Fruit fly (Drosophila melanogaster) whole organism, prepupa: ENCODE data around the gene GlcAT-S.
A peak's percentile ranks its signal among the peaks of the same experiment; 100 is the strongest.

ENCODE experiments used
- Blimp-1 ChIP-seq: fragments of 200-800 bp; sonication (Bioruptor generic); optimal IDR thresholded peaks from 3 replicates; lab custom pipeline; 2017; ENCODE audit warnings: missing biosample characterization, missing genetic modification characterization, mild to moderate bottlenecking, moderate library complexity, missing genetic modification reagents
- CG10631 ChIP-seq: fragments of 200-800 bp; sonication (Bioruptor generic); optimal IDR thresholded peaks from 2 replicates; lab custom pipeline; 2016; ENCODE audit warnings: missing biosample characterization, missing genetic modification characterization
- CG10669 ChIP-seq: fragments of 200-800 bp; sonication (Bioruptor generic); optimal IDR thresholded peaks from 3 replicates; lab custom pipeline; 2018; ENCODE audit warnings: missing biosample characterization, mild to moderate bottlenecking, missing genetic modification characterization, moderate library complexity
- CG11294 ChIP-seq: fragments of 200-800 bp; sonication (Bioruptor generic); IDR thresholded peaks from 2 replicates; pipeline ENCODE4 v1.3.6; 2022; ENCODE audit warnings: missing biosample characterization, missing genetic modification characterization
- CG11762 ChIP-seq: fragments of 200-800 bp; sonication (Bioruptor generic); optimal IDR thresholded peaks from 3 replicates; lab custom pipeline; 2016; ENCODE audit warnings: missing biosample characterization, missing genetic modification characterization; ENCODE audit not compliant: insufficient read depth
- CG11902 ChIP-seq: fragments of 200-800 bp; sonication (Bioruptor generic); optimal IDR thresholded peaks from 3 replicates; lab custom pipeline; 2016; ENCODE audit warnings: missing biosample characterization, missing genetic modification characterization
- CG15336 ChIP-seq: fragments of 200-800 bp; sonication (Bioruptor generic); IDR thresholded peaks from 2 replicates; pipeline ENCODE4 v1.3.6; 2022; ENCODE audit warnings: missing biosample characterization, missing genetic modification characterization
- CG1621 ChIP-seq: fragments of 200-800 bp; sonication (Bioruptor generic); optimal IDR thresholded peaks from 3 replicates; lab custom pipeline; 2018; ENCODE audit warnings: missing biosample characterization, mild to moderate bottlenecking, missing genetic modification characterization
- CG3032 ChIP-seq: fragments of 200-800 bp; optimal IDR thresholded peaks from 2 replicates; lab custom pipeline; 2019; ENCODE audit warnings: missing biosample characterization, mild to moderate bottlenecking, missing genetic modification characterization, moderate library complexity
- CG31627 ChIP-seq: fragments of 200-800 bp; sonication (Bioruptor generic); optimal IDR thresholded peaks from 3 replicates; lab custom pipeline; 2016; ENCODE audit warnings: missing biosample characterization, missing genetic modification characterization
- CG32006 ChIP-seq: fragments of 200-800 bp; sonication (Bioruptor generic); optimal IDR thresholded peaks from 3 replicates; lab custom pipeline; 2017; ENCODE audit warnings: missing biosample characterization, mild to moderate bottlenecking, missing genetic modification characterization
- CG34406 ChIP-seq: fragments of 200-800 bp; sonication (Bioruptor generic); optimal IDR thresholded peaks from 3 replicates; lab custom pipeline; 2016; ENCODE audit warnings: missing biosample characterization, missing genetic modification characterization
- CG4318 ChIP-seq: fragments of 200-800 bp; sonication (Bioruptor generic); optimal IDR thresholded peaks from 3 replicates; lab custom pipeline; 2017; ENCODE audit warnings: missing biosample characterization, mild to moderate bottlenecking, missing genetic modification characterization
- CG6163 ChIP-seq: fragments of 200-800 bp; sonication (Bioruptor generic); IDR thresholded peaks from 3 replicates; pipeline ENCODE4 v1.3.6; 2022; ENCODE audit warnings: missing biosample characterization, missing genetic modification characterization
- CG6276 ChIP-seq: fragments of 200-800 bp; sonication (Bioruptor generic); optimal IDR thresholded peaks from 2 replicates; lab custom pipeline; 2017; ENCODE audit warnings: missing biosample characterization, mild to moderate bottlenecking, missing genetic modification characterization
- CG6792 ChIP-seq: fragments of 200-800 bp; sonication (Bioruptor generic); optimal IDR thresholded peaks from 3 replicates; lab custom pipeline; 2016; ENCODE audit warnings: missing biosample characterization, missing genetic modification characterization
- CG6808 ChIP-seq: fragments of 200-800 bp; sonication (Bioruptor generic); optimal IDR thresholded peaks from 3 replicates; lab custom pipeline; 2017; ENCODE audit warnings: missing biosample characterization, missing genetic modification characterization, mild to moderate bottlenecking, moderate library complexity, missing genetic modification reagents
- CG6854 ChIP-seq: fragments of 200-800 bp; sonication (Bioruptor generic); optimal IDR thresholded peaks from 2 replicates; lab custom pipeline; 2017; ENCODE audit warnings: missing biosample characterization, mild to moderate bottlenecking, missing genetic modification characterization
- CG7368 ChIP-seq: fragments of 200-800 bp; sonication (Bioruptor generic); optimal IDR thresholded peaks from 3 replicates; lab custom pipeline; 2016; ENCODE audit warnings: missing biosample characterization, missing genetic modification characterization
- CG8119 ChIP-seq: fragments of 200-800 bp; sonication (Bioruptor generic); IDR thresholded peaks from 3 replicates; pipeline ENCODE4 v1.3.6; 2022; ENCODE audit warnings: missing biosample characterization, missing genetic modification characterization
- CG8632 ChIP-seq: fragments of 200-800 bp; sonication (Bioruptor generic); optimal IDR thresholded peaks from 3 replicates; lab custom pipeline; 2016; ENCODE audit warnings: missing biosample characterization, missing genetic modification characterization
- Eip75B ChIP-seq: fragments of 200-800 bp; sonication (Bioruptor generic); optimal IDR thresholded peaks from 3 replicates; lab custom pipeline; 2016; ENCODE audit warnings: missing biosample characterization, missing genetic modification characterization
- Eip78C ChIP-seq: fragments of 200-800 bp; sonication (Bioruptor generic); peaks from one replicate; lab custom pipeline; 2016; ENCODE audit warnings: missing biosample characterization, missing genetic modification characterization
- Eip93F ChIP-seq: fragments of 200-800 bp; sonication (Bioruptor generic); optimal IDR thresholded peaks from 2 replicates; lab custom pipeline; 2016; ENCODE audit warnings: missing biosample characterization, mild to moderate bottlenecking, missing genetic modification characterization
- Ets21C ChIP-seq: fragments of 200-800 bp; sonication (Bioruptor generic); optimal IDR thresholded peaks from 3 replicates; lab custom pipeline; 2016; ENCODE audit warnings: missing biosample characterization, missing genetic modification characterization
- Ets96B ChIP-seq: fragments of 200-800 bp; optimal IDR thresholded peaks from 2 replicates; lab custom pipeline; 2019; ENCODE audit warnings: missing biosample characterization, mild to moderate bottlenecking, missing genetic modification characterization, moderate library complexity
- Gug ChIP-seq: fragments of 200-800 bp; sonication (Bioruptor generic); IDR thresholded peaks from 2 replicates; pipeline ENCODE4 v1.3.6; 2022; ENCODE audit warnings: missing biosample characterization, missing genetic modification characterization
- Hr39 ChIP-seq: fragments of 200-800 bp; sonication (Bioruptor generic); optimal IDR thresholded peaks from 2 replicates; lab custom pipeline; 2016; ENCODE audit warnings: missing biosample characterization, missing genetic modification characterization
- Hr4 ChIP-seq: fragments of 200-800 bp; sonication (Bioruptor generic); optimal IDR thresholded peaks from 3 replicates; lab custom pipeline; 2016; ENCODE audit warnings: missing biosample characterization, missing genetic modification characterization
- Lpt ChIP-seq: fragments of 200-800 bp; sonication (Bioruptor generic); optimal IDR thresholded peaks from 3 replicates; lab custom pipeline; 2016; ENCODE audit warnings: missing biosample characterization, missing genetic modification characterization
- OdsH ChIP-seq: fragments of 200-800 bp; sonication (Bioruptor generic); optimal IDR thresholded peaks from 3 replicates; lab custom pipeline; 2016; ENCODE audit warnings: missing biosample characterization, missing genetic modification characterization
- Smox ChIP-seq: fragments of 200-800 bp; sonication (Bioruptor generic); optimal IDR thresholded peaks from 3 replicates; lab custom pipeline; 2016; ENCODE audit warnings: missing biosample characterization, missing genetic modification characterization
- Sox102F ChIP-seq: fragments of 200-800 bp; sonication (Bioruptor generic); optimal IDR thresholded peaks from 2 replicates; lab custom pipeline; 2016; ENCODE audit warnings: missing biosample characterization, mild to moderate bottlenecking, missing genetic modification characterization
- Sox14 ChIP-seq: fragments of 200-800 bp; sonication (Bioruptor generic); optimal IDR thresholded peaks from 3 replicates; lab custom pipeline; 2016; ENCODE audit warnings: missing biosample characterization, missing genetic modification characterization
- Sox15 ChIP-seq: fragments of 200-800 bp; sonication (Bioruptor generic); optimal IDR thresholded peaks from 3 replicates; lab custom pipeline; 2016; ENCODE audit warnings: missing biosample characterization, missing genetic modification characterization
- achi ChIP-seq: fragments of 200-800 bp; sonication (Bioruptor generic); optimal IDR thresholded peaks from 3 replicates; lab custom pipeline; 2016; ENCODE audit warnings: missing biosample characterization, missing genetic modification characterization
- dac ChIP-seq: fragments of 200-800 bp; sonication (Bioruptor generic); optimal IDR thresholded peaks from 2 replicates; lab custom pipeline; 2017; ENCODE audit warnings: missing biosample characterization, mild to moderate bottlenecking, missing genetic modification characterization
- eg ChIP-seq: fragments of 200-800 bp; sonication (Bioruptor generic); IDR thresholded peaks from 3 replicates; pipeline ENCODE4 v1.3.6; 2022; ENCODE audit warnings: missing biosample characterization, missing genetic modification characterization
- esn ChIP-seq: fragments of 200-800 bp; sonication (Bioruptor generic); optimal IDR thresholded peaks from 2 replicates; lab custom pipeline; 2016; ENCODE audit warnings: missing biosample characterization, mild to moderate bottlenecking, missing genetic modification characterization, moderate library complexity
- lz ChIP-seq: fragments of 200-800 bp; sonication (Bioruptor generic); optimal IDR thresholded peaks from 3 replicates; lab custom pipeline; 2016; ENCODE audit warnings: missing biosample characterization, missing genetic modification characterization
- pdm3 ChIP-seq: fragments of 200-800 bp; sonication (Bioruptor generic); optimal IDR thresholded peaks from 3 replicates; lab custom pipeline; 2016; ENCODE audit warnings: missing biosample characterization, missing genetic modification characterization
- spab ChIP-seq: fragments of 200-800 bp; sonication (Bioruptor generic); optimal IDR thresholded peaks from 2 replicates; lab custom pipeline; 2017; ENCODE audit warnings: missing biosample characterization, mild to moderate bottlenecking, missing genetic modification characterization, missing genetic modification reagents
- ss ChIP-seq, 2 experiments: fragments of 200-800 bp; sonication (Bioruptor generic); optimal IDR thresholded peaks; 2 replicates in 1 of 2; 3 replicates in 1 of 2; lab custom pipeline; 2017 to 2018; ENCODE audit warnings: mild to moderate bottlenecking in 2 of 2, missing biosample characterization in 2 of 2, missing genetic modification characterization in 2 of 2, moderate library complexity in 1 of 2
- topi ChIP-seq: fragments of 200-800 bp; sonication (Bioruptor generic); optimal IDR thresholded peaks from 3 replicates; lab custom pipeline; 2016; ENCODE audit warnings: missing biosample characterization, missing genetic modification characterization
- vri ChIP-seq: fragments of 200-800 bp; sonication (Bioruptor generic); optimal IDR thresholded peaks from 3 replicates; lab custom pipeline; 2016; ENCODE audit warnings: missing biosample characterization, mild to moderate bottlenecking, missing genetic modification characterization

GlcAT-S gene

DNA sequence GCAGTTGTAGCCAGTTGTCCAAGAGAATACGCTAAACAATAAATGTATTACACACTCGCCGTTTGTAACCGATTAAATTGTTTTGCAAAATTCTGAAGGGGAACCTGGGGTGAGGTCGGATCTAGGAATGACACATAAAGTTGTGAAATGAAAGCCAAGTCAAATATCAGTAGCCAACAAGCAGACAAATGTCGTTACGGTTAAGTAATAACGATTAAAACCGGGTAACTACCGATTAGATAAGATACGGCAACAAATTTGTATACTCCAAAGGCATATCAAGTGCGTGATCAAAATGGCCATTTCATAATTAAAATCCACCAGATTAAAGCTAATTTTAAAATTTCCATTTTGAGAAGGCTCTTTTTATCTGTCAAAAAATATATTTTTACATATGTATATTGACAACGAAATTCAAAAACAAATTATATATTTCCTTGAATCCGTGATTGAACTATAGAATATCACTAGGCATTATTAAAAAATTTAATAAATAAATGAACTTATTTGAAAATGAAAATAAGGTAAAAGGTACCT is at the start of gene GlcAT-S:
Gene GlcAT-S, plus strand, starts transcription at position 487 of the 537 bp plus-strand sequence.
- peak; percentile 15 for TF ChIP-seq Eip93F (GFP tag; lab: Kevin White, UChicago)
- TF ChIP-seq CG7368 (GFP tag; lab: Kevin White, UChicago): no peak
- TF ChIP-seq Lpt (GFP tag; lab: Kevin White, UChicago): no peak
- peak; percentile 90 for TF ChIP-seq vri
- no peak for TF ChIP-seq CG8119 (GFP tag; lab: Robert Waterston, UW)
- TF ChIP-seq, all 60 proteins: peak for 2

DNA sequence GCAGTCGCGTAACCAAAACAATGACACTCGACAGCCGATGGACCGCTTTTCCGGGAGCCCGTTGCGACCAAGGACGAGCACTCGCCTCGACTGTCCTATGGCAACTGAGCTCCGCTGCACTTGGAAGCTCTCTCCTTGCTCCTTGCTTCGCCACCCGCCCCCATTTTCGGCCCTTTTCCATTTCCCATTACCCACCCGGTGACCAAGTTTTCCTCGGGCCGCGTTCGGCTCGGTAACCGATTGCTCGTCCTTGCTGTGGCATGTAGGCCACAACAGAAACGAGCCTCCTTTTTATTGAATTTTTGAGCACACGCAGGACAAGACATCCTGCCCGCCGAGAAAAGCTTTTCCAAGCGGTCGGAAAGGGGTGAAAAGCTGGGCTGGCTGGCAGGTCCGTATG is 49.6 kb upstream of the GlcAT-S start, which contains the start of gene jp:
Gene jp, minus strand, starts transcription at position 95 of the 400 bp plus-strand sequence.
- TF ChIP-seq Hr4 (GFP tag; lab: Kevin White, UChicago): no peak
- TF ChIP-seq CG6163 (GFP tag; lab: Robert Waterston, UW): no peak
- no peak for TF ChIP-seq Ets96B (tag; lab: Kevin White, UChicago)
- no peak for TF ChIP-seq dac (GFP tag; lab: Kevin White, UChicago)

DNA sequence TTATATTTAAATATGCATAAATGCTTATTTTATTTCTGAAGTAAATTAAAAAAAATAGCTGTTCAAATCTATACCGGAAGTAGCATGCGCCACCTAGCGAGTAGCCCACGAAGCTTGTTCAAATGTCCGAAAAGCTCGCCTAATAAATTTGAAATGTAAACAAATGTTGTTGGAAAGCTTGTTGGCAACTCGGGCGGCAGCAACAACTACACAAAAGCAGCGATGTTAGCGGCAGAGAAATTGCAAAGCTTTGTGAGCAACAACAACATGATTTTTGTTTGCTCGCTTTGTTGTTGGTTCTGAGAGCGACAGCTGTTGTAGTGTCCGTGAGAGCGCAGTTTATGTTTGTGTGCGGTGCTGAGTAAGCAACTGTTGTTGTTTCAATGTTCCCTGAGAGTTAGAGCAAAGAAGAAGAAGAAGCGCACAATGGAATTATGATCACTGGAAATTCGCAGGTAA is 48.8 kb upstream of the GlcAT-S start:
- TF ChIP-seq CG32006 (GFP tag; lab: Kevin White, UChicago): peak; percentile 63
- peak; percentile 43 for TF ChIP-seq CG1621 (tag; lab: Kevin White, UChicago)
- peak; percentile 94 for TF ChIP-seq eg (GFP tag; lab: Robert Waterston, UW)
- TF ChIP-seq Eip78C (GFP tag; lab: Kevin White, UChicago): peak; percentile 96
- peak; percentile 77 for TF ChIP-seq CG6276
- peak; percentile 71 for TF ChIP-seq CG10669 (GFP tag; lab: Kevin White, UChicago)
- no peak for TF ChIP-seq CG4318 (GFP tag; lab: Kevin White, UChicago)
- no peak for TF ChIP-seq Ets96B (tag; lab: Kevin White, UChicago)
- TF ChIP-seq CG11902 (GFP tag; lab: Kevin White, UChicago): no peak
- peak; percentile 57 for TF ChIP-seq Hr39 (GFP tag; lab: Kevin White, UChicago)
- TF ChIP-seq CG7368 (GFP tag; lab: Kevin White, UChicago): peak; percentile 85
- peak; percentile 78 for TF ChIP-seq CG15336 (GFP tag; lab: Robert Waterston, UW)
- TF ChIP-seq ss (GFP tag; optimal IDR thresholded peaks at IDR 0.05; lab: Kevin White, UChicago): peak; percentile 33 to 75
- TF ChIP-seq Gug: peak; percentile 48
- peak; percentile 84 for TF ChIP-seq achi (GFP tag; lab: Kevin White, UChicago)
- TF ChIP-seq vri: peak; percentile 96
- peak; percentile 18 for TF ChIP-seq Ets21C (GFP tag; lab: Kevin White, UChicago)
- TF ChIP-seq CG6854 (GFP tag; lab: Kevin White, UChicago): peak; percentile 97
- peak; percentile 60 for TF ChIP-seq CG31627
- TF ChIP-seq CG3032 (tag; lab: Kevin White, UChicago): peak; percentile 37
- TF ChIP-seq pdm3: peak; percentile 83
- TF ChIP-seq CG11762 (GFP tag; lab: Kevin White, UChicago): peak; percentile 77
- TF ChIP-seq CG6163 (GFP tag; lab: Robert Waterston, UW): peak; percentile 94
- no peak for TF ChIP-seq Sox15 (GFP tag; lab: Kevin White, UChicago)
- peak; percentile 44 for TF ChIP-seq CG8632 (GFP tag; lab: Kevin White, UChicago)
- peak; percentile 78 for TF ChIP-seq topi (GFP tag; lab: Kevin White, UChicago)
- peak; percentile 26 for TF ChIP-seq CG10631 (GFP tag; lab: Kevin White, UChicago)
- peak; percentile 84 for TF ChIP-seq Smox (GFP tag; lab: Kevin White, UChicago)
- peak; percentile 42 for TF ChIP-seq Lpt (GFP tag; lab: Kevin White, UChicago)
- TF ChIP-seq lz (GFP tag; lab: Kevin White, UChicago): peak; percentile 76
- peak; percentile 83 for TF ChIP-seq OdsH (GFP tag; lab: Kevin White, UChicago)
- TF ChIP-seq CG6792: peak; percentile 82
- peak; percentile 65 for TF ChIP-seq Sox14
- peak; percentile 26 for TF ChIP-seq spab (GFP tag; lab: Kevin White, UChicago)
- peak; percentile 81 for TF ChIP-seq Hr4 (GFP tag; lab: Kevin White, UChicago)
- TF ChIP-seq Blimp-1 (GFP tag; lab: Kevin White, UChicago): peak; percentile 74
- peak; percentile 68 for TF ChIP-seq Eip75B (GFP tag; lab: Kevin White, UChicago)
- peak; percentile 72 for TF ChIP-seq CG34406 (GFP tag; lab: Kevin White, UChicago)
- peak; percentile 75 for TF ChIP-seq CG11294 (GFP tag; lab: Robert Waterston, UW)
- TF ChIP-seq CG6808: peak; percentile 67
- peak; percentile 82 for TF ChIP-seq dac (GFP tag; lab: Kevin White, UChicago)
- peak; percentile 90 for TF ChIP-seq esn
- peak; percentile 89 for TF ChIP-seq Sox102F (GFP tag; lab: Kevin White, UChicago)
